Fruit fly (Drosophila melanogaster) whole organism, adult: Measurements from ENCODE around the gene NC2beta.
A peak's percentile ranks its signal among the peaks of the same experiment; 100 is the strongest.

Experiments used
- CG11617 ChIP-seq: fragments of 200-800 bp; sonication (Bioruptor generic); optimal IDR thresholded peaks from 2 replicates; lab custom pipeline; 2017; ENCODE audit warnings: mild to moderate bottlenecking, missing biosample characterization, missing genetic modification reagents, missing genetic modification characterization
- CG5204 ChIP-seq: fragments of 200-800 bp; sonication (Bioruptor generic); optimal IDR thresholded peaks from 2 replicates; lab custom pipeline; 2016; ENCODE audit warnings: missing biosample characterization, missing genetic modification characterization
- CG7045 ChIP-seq: fragments of 200-800 bp; sonication (Bioruptor generic); optimal IDR thresholded peaks from 2 replicates; lab custom pipeline; 2017; ENCODE audit warnings: missing biosample characterization, mild to moderate bottlenecking, missing genetic modification characterization
- CG7101 ChIP-seq: fragments of 200-800 bp; sonication (Bioruptor generic); optimal IDR thresholded peaks from 2 replicates; lab custom pipeline; 2018; ENCODE audit warnings: missing biosample characterization, mild to moderate bottlenecking, missing genetic modification characterization, moderate library complexity
- Clk ChIP-seq: fragments of 200-800 bp; sonication (Bioruptor generic); optimal IDR thresholded peaks from 2 replicates; lab custom pipeline; 2017; ENCODE audit warnings: missing biosample characterization, missing genetic modification characterization
- Hr96 ChIP-seq: fragments of 200-800 bp; sonication (Bioruptor generic); optimal IDR thresholded peaks from 2 replicates; lab custom pipeline; 2016; ENCODE audit warnings: missing biosample characterization, missing genetic modification characterization
- Mnt ChIP-seq: fragments of 200-800 bp; sonication (Bioruptor generic); optimal IDR thresholded peaks from 2 replicates; lab custom pipeline; 2016; ENCODE audit warnings: missing biosample characterization, mild to moderate bottlenecking, missing genetic modification characterization
- kay ChIP-seq: fragments of 200-800 bp; sonication (Bioruptor generic); peaks from one replicate; lab custom pipeline; 2016; ENCODE audit warnings: missing biosample characterization, missing genetic modification characterization, borderline replicate concordance
- pad ChIP-seq: fragments of 200-800 bp; sonication (Bioruptor generic); optimal IDR thresholded peaks from 3 replicates; lab custom pipeline; 2017; ENCODE audit warnings: missing biosample characterization, missing genetic modification characterization, mild to moderate bottlenecking, moderate library complexity, missing genetic modification reagents
- toe ChIP-seq: fragments of 200-800 bp; sonication (Bioruptor generic); optimal IDR thresholded peaks from 2 replicates; lab custom pipeline; 2016; ENCODE audit warnings: missing biosample characterization, missing genetic modification characterization

DNA sequence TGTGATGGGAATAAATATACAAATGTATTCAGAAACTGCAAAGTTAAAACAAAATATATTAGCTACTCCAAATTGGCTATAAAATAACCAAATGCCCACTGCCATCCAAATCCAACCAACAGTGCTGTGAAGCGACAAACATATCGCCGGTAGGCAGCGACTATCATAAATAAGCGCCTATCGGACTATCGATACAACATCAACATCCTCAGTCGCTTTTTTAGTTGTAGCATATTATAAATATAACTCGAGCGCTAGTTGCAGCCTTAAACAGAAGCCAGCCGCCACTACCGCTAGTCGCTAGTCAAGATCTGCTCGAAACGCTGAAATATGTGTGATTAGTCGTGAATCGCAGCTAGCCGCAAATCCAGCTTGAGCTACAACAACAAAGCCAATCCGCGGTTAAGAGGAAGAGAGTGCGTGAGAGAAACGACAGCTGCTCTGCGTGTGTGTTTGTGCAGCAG is 31.7 kb downstream of the NC2beta start:
- TF ChIP-seq CG7101 (tag; lab: Kevin White, UChicago) (peak; percentile 45), pad (GFP tag; lab: Kevin White, UChicago) (peak; percentile 54), Mnt (peak; percentile 18), toe (peak; percentile 41), Clk (GFP tag; lab: Kevin White, UChicago) (no peak), CG5204 (GFP tag; lab: Kevin White, UChicago) (peak; percentile 12), CG11617 (GFP tag; lab: Kevin White, UChicago) (no peak), Hr96 (GFP tag; lab: Kevin White, UChicago) (peak; percentile 61), kay (GFP tag; lab: Kevin White, UChicago) (no peak), CG7045 (no peak)
